Worm (Caenorhabditis elegans) whole organism, L1 larva: ENCODE measurements around the gene lin-48.

Source experiments
- C04F5.9 ChIP-seq: sonication (generic microtip); optimal IDR thresholded peaks from 2 replicates; lab custom pipeline; 2016; ENCODE audit warnings: missing genetic modification characterization, missing compliant biosample characterization
- aha-1 ChIP-seq: fragments of 150-350 bp; optimal IDR thresholded peaks from 2 replicates; lab custom pipeline; 2014; ENCODE audit warnings: missing biosample characterization, missing genetic modification characterization
- aly-2 ChIP-seq: fragments of 150-350 bp; optimal IDR thresholded peaks from 2 replicates; lab custom pipeline; 2014; ENCODE audit warnings: missing biosample characterization, missing genetic modification characterization
- ama-1 ChIP-seq: fragments of 150-350 bp; optimal IDR thresholded peaks from 2 replicates; lab custom pipeline; 2014
- ceh-82 ChIP-seq, 3 experiments: fragments of 150-350 bp in 1 of 3; sonication (generic microtip) in 2 of 3; optimal IDR thresholded peaks; 2 replicates each; lab custom pipeline; 2014 to 2017; ENCODE audit warnings: missing biosample characterization in 3 of 3, missing genetic modification characterization in 3 of 3
- efl-1 ChIP-seq, 4 experiments: fragments of 150-350 bp; optimal IDR thresholded peaks in 3 of 4; peaks in 1 of 4; 1 replicate in 1 of 4; 2 replicates in 3 of 4; lab custom pipeline; 2014; ENCODE audit warnings: missing biosample characterization in 2 of 4, missing genetic modification characterization in 2 of 4, missing genetic modification reagents in 2 of 4
- efl-3 ChIP-seq: fragments of 200-800 bp; sonication (Bioruptor generic); optimal IDR thresholded peaks from 2 replicates; lab custom pipeline; 2018; ENCODE audit warnings: mild to moderate bottlenecking, missing genetic modification characterization, missing compliant biosample characterization
- egl-13 ChIP-seq: sonication (generic microtip); optimal IDR thresholded peaks from 2 replicates; lab custom pipeline; 2016; ENCODE audit warnings: missing genotype, missing genetic modification reagents, missing genetic modification characterization, missing compliant biosample characterization
- egl-27 ChIP-seq, 2 experiments: fragments of 150-350 bp in 1 of 2; sonication (generic microtip); optimal IDR thresholded peaks; 3 replicates each; lab custom pipeline; 2017 to 2018; ENCODE audit warnings: missing biosample characterization in 2 of 2, missing genetic modification characterization in 2 of 2, missing genetic modification reagents in 2 of 2
- ets-5 ChIP-seq: fragments of 200-800 bp; sonication (Bioruptor generic); IDR thresholded peaks from 2 replicates; pipeline ENCODE4 v1.3.6; 2022; ENCODE audit warnings: missing genetic modification characterization, missing compliant biosample characterization
- fkh-4 ChIP-seq: sonication (generic microtip); optimal IDR thresholded peaks from 2 replicates; lab custom pipeline; 2016; ENCODE audit warnings: missing compliant biosample characterization, missing genetic modification characterization, borderline replicate concordance
- grh-1 ChIP-seq: fragments of 200-800 bp; sonication (Bioruptor generic); IDR thresholded peaks from 2 replicates; pipeline ENCODE4 v1.3.6; 2022; ENCODE audit warnings: missing genetic modification reagents, missing genetic modification characterization, missing compliant biosample characterization
- hpl-2 ChIP-seq: fragments of 150-350 bp; optimal IDR thresholded peaks from 2 replicates; lab custom pipeline; 2014; ENCODE audit warnings: missing biosample characterization, missing genetic modification reagents, missing genetic modification characterization
- isw-1 ChIP-seq: fragments of 200-800 bp; sonication (Bioruptor generic); IDR thresholded peaks from 2 replicates; pipeline ENCODE4 v1.3.6; 2022; ENCODE audit warnings: missing genetic modification characterization, missing compliant biosample characterization
- lin-13 ChIP-seq: fragments of 150-350 bp; optimal IDR thresholded peaks from 2 replicates; lab custom pipeline; 2014; ENCODE audit warnings: missing biosample characterization, missing genetic modification reagents, missing genetic modification characterization
- lin-14 ChIP-seq: fragments of 200-800 bp; sonication (Bioruptor generic); optimal IDR thresholded peaks from 2 replicates; lab custom pipeline; 2018; ENCODE audit warnings: mild to moderate bottlenecking, missing genetic modification characterization, moderate library complexity, missing compliant biosample characterization
- lin-35 ChIP-seq, 2 experiments: fragments of 150-350 bp; optimal IDR thresholded peaks; 2 replicates each; lab custom pipeline; 2014; ENCODE audit warnings: missing biosample characterization in 2 of 2, missing genetic modification characterization in 2 of 2, missing genetic modification reagents in 2 of 2
- lsy-2 ChIP-seq, 2 experiments: fragments of 150-350 bp; optimal IDR thresholded peaks; 2 replicates each; lab custom pipeline; 2014; ENCODE audit warnings: missing biosample characterization in 2 of 2, missing genetic modification characterization in 2 of 2
- nhr-11 ChIP-seq: fragments of 150-350 bp; optimal IDR thresholded peaks from 2 replicates; lab custom pipeline; 2014; ENCODE audit warnings: missing biosample characterization, missing genetic modification characterization
- nhr-19 ChIP-seq: fragments of 200-800 bp; sonication (Bioruptor generic); conservative IDR thresholded peaks from 2 replicates; pipeline ENCODE4 v1.3.6; 2022; ENCODE audit warnings: missing genetic modification characterization, missing compliant biosample characterization
- nhr-20 ChIP-seq: sonication (generic microtip); optimal IDR thresholded peaks from 2 replicates; lab custom pipeline; 2016; ENCODE audit warnings: mild to moderate bottlenecking, missing genetic modification characterization, missing compliant biosample characterization
- nhr-237 ChIP-seq: fragments of 150-350 bp; optimal IDR thresholded peaks from 2 replicates; lab custom pipeline; 2014; ENCODE audit warnings: missing biosample characterization, missing genetic modification characterization
- nhr-47 ChIP-seq: sonication (generic microtip); optimal IDR thresholded peaks from 2 replicates; lab custom pipeline; 2016; ENCODE audit warnings: mild to moderate bottlenecking, missing genetic modification characterization, moderate library complexity, missing compliant biosample characterization
- nhr-77 ChIP-seq: fragments of 150-350 bp; optimal IDR thresholded peaks from 2 replicates; lab custom pipeline; 2014; ENCODE audit warnings: missing biosample characterization, missing genetic modification characterization
- nhr-85 ChIP-seq: sonication (generic microtip); peaks from one replicate; lab custom pipeline; 2016; ENCODE audit warnings: missing genetic modification characterization, inconsistent platforms, missing compliant biosample characterization
- nhr-90 ChIP-seq: sonication (generic microtip); optimal IDR thresholded peaks from 2 replicates; lab custom pipeline; 2016; ENCODE audit warnings: mild to moderate bottlenecking, missing genetic modification characterization, missing compliant biosample characterization; ENCODE audit not compliant: poor library complexity
- rnt-1 ChIP-seq: sonication (generic microtip); optimal IDR thresholded peaks from 2 replicates; lab custom pipeline; 2016; ENCODE audit warnings: mild to moderate bottlenecking, missing genetic modification characterization, moderate library complexity, missing compliant biosample characterization
- snu-23 ChIP-seq: sonication (generic microtip); optimal IDR thresholded peaks from 2 replicates; lab custom pipeline; 2016; ENCODE audit warnings: missing genetic modification characterization, missing compliant biosample characterization
- sptf-1 ChIP-seq: fragments of 150-350 bp; optimal IDR thresholded peaks from 2 replicates; lab custom pipeline; 2014; ENCODE audit warnings: missing biosample characterization, missing genetic modification characterization
- sup-37 ChIP-seq: fragments of 200-800 bp; sonication (Bioruptor generic); optimal IDR thresholded peaks from 2 replicates; lab custom pipeline; 2018; ENCODE audit warnings: mild to moderate bottlenecking, missing genetic modification characterization, missing compliant biosample characterization
- unc-30 ChIP-seq: sonication (generic microtip); optimal IDR thresholded peaks from 2 replicates; lab custom pipeline; 2017; ENCODE audit warnings: missing biosample characterization, missing genetic modification characterization
- unc-62 ChIP-seq: fragments of 150-350 bp; optimal IDR thresholded peaks from 2 replicates; lab custom pipeline; 2014; ENCODE audit warnings: missing biosample characterization, missing genetic modification reagents, missing genetic modification characterization
- unc-86 ChIP-seq: sonication (generic microtip); optimal IDR thresholded peaks from 2 replicates; lab custom pipeline; 2016; ENCODE audit warnings: missing genetic modification characterization, missing compliant biosample characterization
- unc-98 ChIP-seq: fragments of 200-800 bp; sonication (Bioruptor generic); IDR thresholded peaks from 2 replicates; pipeline ENCODE4 v1.3.6; 2022; ENCODE audit warnings: missing genetic modification characterization, missing compliant biosample characterization
- xbp-1 ChIP-seq: sonication (generic microtip); optimal IDR thresholded peaks from 2 replicates; lab custom pipeline; 2016; ENCODE audit warnings: missing genetic modification characterization, missing compliant biosample characterization
- zag-1 ChIP-seq: fragments of 150-350 bp; optimal IDR thresholded peaks from 2 replicates; lab custom pipeline; 2014; ENCODE audit warnings: missing biosample characterization, missing genetic modification characterization
- zip-4 ChIP-seq: fragments of 200-800 bp; sonication (Bioruptor generic); optimal IDR thresholded peaks from 2 replicates; lab custom pipeline; 2018; ENCODE audit warnings: mild to moderate bottlenecking, missing genetic modification characterization, moderate library complexity, missing compliant biosample characterization

The lin-48 gene

ce11 chrIII:3735509-3736255 is 9.6 kb upstream of the lin-48 start (continued):
- TF ChIP-seq nhr-237 (tag; lab: Kevin White, UChicago), result no peak
- no peak for TF ChIP-seq ets-5 (GFP tag; lab: Robert Waterston, UW)
- no peak for TF ChIP-seq efl-3 (GFP tag; lab: Kevin White, UChicago)
- peak; percentile 43 for TF ChIP-seq rnt-1 (tag; lab: Kevin White, UChicago)
- no peak for TF ChIP-seq zip-4 (GFP tag; lab: Kevin White, UChicago)
- TF ChIP-seq grh-1 (GFP tag; lab: Robert Waterston, UW), result no peak
- peak; percentile 74 for TF ChIP-seq ama-1 (lab: Kevin White, UChicago)
- TF ChIP-seq lin-35 (GFP tag; optimal IDR thresholded peaks at IDR 0.05; lab: Kevin White, UChicago), result no peak
- TF ChIP-seq egl-13, result no peak
- TF ChIP-seq sup-37 (GFP tag; lab: Kevin White, UChicago), result no peak
- no peak for TF ChIP-seq fkh-4 (tag; lab: Kevin White, UChicago)
- peak; percentile 35 for TF ChIP-seq snu-23 (GFP tag; lab: Kevin White, UChicago)
- no peak for TF ChIP-seq unc-86 (tag; lab: Kevin White, UChicago)
- no peak for TF ChIP-seq unc-62 (GFP tag; lab: Kevin White, UChicago)
- TF ChIP-seq nhr-20 (tag; lab: Kevin White, UChicago), result peak; percentile 4
- TF ChIP-seq sptf-1 (tag; lab: Kevin White, UChicago), result no peak
- no peak for TF ChIP-seq lsy-2 (tag; optimal IDR thresholded peaks at IDR 0.05; lab: Kevin White, UChicago)
- TF ChIP-seq unc-98 (GFP tag; lab: Robert Waterston, UW), result no peak
- TF ChIP-seq nhr-11 (tag; lab: Kevin White, UChicago), result no peak
- peak; percentile 43 to 58 for TF ChIP-seq efl-1 (optimal IDR thresholded peaks at IDR 0.05; lab: Kevin White, UChicago)
- peak in 1 of 2 experiments; percentile 75 for TF ChIP-seq efl-1 (GFP tag; optimal IDR thresholded peaks at IDR 0.05 in 1 of 2; lab: Kevin White, UChicago)
- no peak for TF ChIP-seq lin-13
- peak; percentile 32 for TF ChIP-seq nhr-19 (GFP tag; lab: Robert Waterston, UW)
- TF ChIP-seq lin-14 (GFP tag; lab: Kevin White, UChicago), result peak; percentile 76

DNA sequence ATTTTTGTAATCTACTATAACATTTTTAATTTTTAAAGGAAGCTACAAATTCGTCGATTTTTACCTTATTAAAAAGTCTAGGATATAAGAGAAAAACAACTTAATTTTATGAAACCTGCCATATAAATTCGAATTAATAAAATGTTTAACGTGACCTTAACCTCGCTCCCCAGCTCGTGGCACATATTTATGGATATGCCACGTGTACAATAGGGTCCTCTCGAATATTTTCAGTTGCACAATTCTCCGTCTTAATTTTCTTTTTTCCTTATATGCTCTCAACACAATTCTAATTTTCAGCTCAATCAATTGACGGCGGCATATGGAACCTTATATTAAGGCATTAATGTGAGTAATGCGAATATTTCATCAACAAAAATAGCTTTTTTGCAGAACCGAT is 8.9 kb upstream of the lin-48 start, which contains the start of gene F34D10.4:
F34D10.4 (plus strand) TSS at position 301 of the 400 bp plus-strand sequence.
- TF ChIP-seq aha-1 (tag; lab: Kevin White, UChicago) (no peak), hpl-2 (GFP tag; lab: Kevin White, UChicago) (peak; percentile 30), fkh-4 (tag; lab: Kevin White, UChicago) (no peak), egl-27 (tag; optimal IDR thresholded peaks at IDR 0.05; lab: Kevin White, UChicago) (no peak), nhr-47 (tag; lab: Kevin White, UChicago) (no peak), efl-3 (GFP tag; lab: Kevin White, UChicago) (no peak), nhr-85 (no peak), nhr-90 (no peak)

DNA sequence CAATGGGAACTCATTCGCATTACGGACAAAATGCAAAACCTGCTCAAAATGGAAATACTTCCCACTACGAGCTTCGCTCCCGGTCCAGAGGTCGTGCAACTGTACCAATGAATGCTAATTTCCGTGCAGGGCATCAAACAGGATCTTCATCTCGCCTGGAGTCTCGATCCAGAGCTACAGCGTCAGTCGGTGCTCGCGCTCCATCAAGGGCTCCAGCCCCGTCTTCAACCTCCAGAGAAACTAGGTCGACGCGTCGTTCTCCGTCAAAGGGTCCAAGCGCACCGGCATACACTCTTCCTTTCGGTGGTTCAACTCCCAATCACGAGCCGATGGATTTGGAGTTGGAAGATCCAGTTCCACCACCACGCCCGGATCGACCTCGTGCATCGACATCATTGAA is 7.5 kb upstream of the lin-48 start:
- TF ChIP-seq efl-3 (GFP tag; lab: Kevin White, UChicago), result no peak
- TF ChIP-seq efl-1 (optimal IDR thresholded peaks at IDR 0.05; lab: Kevin White, UChicago), result no peak
- peak in 1 of 2 experiments; percentile 35 for TF ChIP-seq efl-1 (GFP tag; optimal IDR thresholded peaks at IDR 0.05 in 1 of 2; lab: Kevin White, UChicago)
- TF ChIP-seq C04F5.9 (tag; lab: Kevin White, UChicago), result no peak

- TF ChIP-seq isw-1, result no peak
Observed at ce11 chrIII:3738331-3738730, 6.9 kb upstream of the lin-48 start.

- TF ChIP-seq unc-30 (tag; lab: Kevin White, UChicago) (no peak), ceh-82 (tag; optimal IDR thresholded peaks at IDR 0.05; lab: Kevin White, UChicago) (no peak), nhr-77 (tag; lab: Kevin White, UChicago) (no peak), zag-1 (tag; lab: Kevin White, UChicago) (no peak), aly-2 (no peak), xbp-1 (no peak), nhr-11 (tag; lab: Kevin White, UChicago) (no peak)
- TF ChIP-seq, all 84 proteins: peak for 0
Observed at ce11 chrIII:3742090-3742489, 3.1 kb upstream of the lin-48 start.
